Worm (Caenorhabditis elegans) whole organism, L2 larva: Measurements from ENCODE around the gene ndus-8.

Source experiments
- alr-1 ChIP-seq: fragments of 150-350 bp; optimal IDR thresholded peaks from 2 replicates; lab custom pipeline; 2014; ENCODE audit warnings: missing biosample characterization, missing genetic modification characterization
- ama-1 ChIP-seq: fragments of 150-350 bp; optimal IDR thresholded peaks from 2 replicates; lab custom pipeline; 2018; ENCODE audit warnings: inconsistent platforms
- blmp-1 ChIP-seq: sonication (generic microtip); optimal IDR thresholded peaks from 2 replicates; lab custom pipeline; 2017; ENCODE audit warnings: missing genetic modification characterization, mild to moderate bottlenecking, missing compliant biosample characterization, antibody characterized with exemption, moderate library complexity; ENCODE audit not compliant: insufficient read depth
- dmd-4 ChIP-seq: sonication (generic microtip); optimal IDR thresholded peaks from 2 replicates; lab custom pipeline; 2017; ENCODE audit warnings: missing biosample characterization, missing genetic modification characterization
- elt-1 ChIP-seq: fragments of 150-350 bp; optimal IDR thresholded peaks from 2 replicates; lab custom pipeline; 2014; ENCODE audit warnings: missing biosample characterization, missing genetic modification characterization
- fos-1 ChIP-seq: fragments of 150-350 bp; optimal IDR thresholded peaks from 2 replicates; lab custom pipeline; 2014; ENCODE audit warnings: missing biosample characterization, missing genetic modification characterization
- lin-11 ChIP-seq: fragments of 150-350 bp; sonication (generic microtip); optimal IDR thresholded peaks from 2 replicates; lab custom pipeline; 2014; ENCODE audit warnings: missing biosample characterization, missing genetic modification characterization, inconsistent platforms, mixed read lengths
- lin-39 ChIP-seq: fragments of 150-350 bp; optimal IDR thresholded peaks from 2 replicates; lab custom pipeline; 2014; ENCODE audit warnings: missing biosample characterization, missing genetic modification reagents, missing genetic modification characterization
- nhr-129 ChIP-seq: fragments of 150-350 bp; optimal IDR thresholded peaks from 2 replicates; lab custom pipeline; 2014; ENCODE audit warnings: missing biosample characterization, missing genetic modification characterization
- nhr-6 ChIP-seq: fragments of 150-350 bp; optimal IDR thresholded peaks from 2 replicates; lab custom pipeline; 2014; ENCODE audit warnings: missing biosample characterization, missing genetic modification characterization
- skn-1 ChIP-seq: sonication (generic microtip); optimal IDR thresholded peaks from 2 replicates; lab custom pipeline; 2017; ENCODE audit warnings: missing biosample characterization, missing genetic modification characterization
- unc-39 ChIP-seq: fragments of 150-350 bp; optimal IDR thresholded peaks from 2 replicates; lab custom pipeline; 2014; ENCODE audit warnings: missing biosample characterization, missing genetic modification characterization
- ztf-11 ChIP-seq: sonication (generic microtip); optimal IDR thresholded peaks from 2 replicates; lab custom pipeline; 2017; ENCODE audit warnings: missing biosample characterization, missing genetic modification characterization
- ztf-4 ChIP-seq: fragments of 150-350 bp; optimal IDR thresholded peaks from 2 replicates; lab custom pipeline; 2014; ENCODE audit warnings: missing biosample characterization, missing genetic modification characterization

- TF ChIP-seq ztf-4 (tag; lab: Kevin White, UChicago), result no peak
- no peak for TF ChIP-seq elt-1 (tag; lab: Kevin White, UChicago)
- no peak for TF ChIP-seq dmd-4
- no peak for TF ChIP-seq ztf-11 (tag; lab: Kevin White, UChicago)
- TF ChIP-seq nhr-129, result no peak
- no peak for TF ChIP-seq fos-1 (tag; lab: Kevin White, UChicago)
- TF ChIP-seq unc-39, result no peak
- no peak for TF ChIP-seq nhr-6 (tag; lab: Kevin White, UChicago)
- TF ChIP-seq skn-1 (tag; lab: Kevin White, UChicago), result no peak
- TF ChIP-seq ama-1 (lab: Kevin White, UChicago), result no peak
- no peak for TF ChIP-seq lin-39 (tag; lab: Kevin White, UChicago)
- TF ChIP-seq lin-11 (tag; lab: Kevin White, UChicago), result no peak
- no peak for TF ChIP-seq blmp-1 (tag; lab: Kevin White, UChicago)
- TF ChIP-seq alr-1 (tag; lab: Kevin White, UChicago), result no peak
Observed at ce11 chrIII:7185473-7185872, 48.5 kb downstream of the ndus-8 start, which contains the start of gene F37C12.14.
